Worm (Caenorhabditis elegans): ENCODE data around the gene tpa-1.

ce11 chrIV:53539-53938, 38.2 kb upstream of the tpa-1 start, which contains the start of gene T05C7.4:
- TF ChIP-seq elt-1 (tag; optimal IDR thresholded peaks at IDR 0.05; ENCODE audit: borderline replicate concordance, insufficient read depth): no peak
- no peak for TF ChIP-seq ceh-43 (GFP tag; optimal IDR thresholded peaks at IDR 0.05)
- no peak for TF ChIP-seq unc-62 (GFP tag; optimal IDR thresholded peaks at IDR 0.05)
- TF ChIP-seq lin-13 (tag; optimal IDR thresholded peaks at IDR 0.05): no peak
- TF ChIP-seq elt-3 (tag; optimal IDR thresholded peaks at IDR 0.05): no peak
- no peak for TF ChIP-seq mep-1 (tag; optimal IDR thresholded peaks at IDR 0.05)
- TF ChIP-seq nhr-12 (tag; optimal IDR thresholded peaks at IDR 0.05): no peak
- TF ChIP-seq ces-1 (GFP tag; optimal IDR thresholded peaks at IDR 0.05): no peak
- no peak for TF ChIP-seq blmp-1 (tag; optimal IDR thresholded peaks at IDR 0.05)

Measured in whole organism, mixed stage, embryonic.